Fruit fly (Drosophila melanogaster) whole organism, wandering third instar larva: ENCODE data around the gene robo2.

ENCODE experiments used
- Abd-B ChIP-seq: fragments of >200 bp; optimal IDR thresholded peaks from 2 replicates; lab custom pipeline; 2017; ENCODE audit warnings: missing biosample characterization, missing genetic modification characterization
- CG32264 ChIP-seq: fragments of 200-800 bp; sonication (Bioruptor generic); optimal IDR thresholded peaks from 2 replicates; lab custom pipeline; 2016; ENCODE audit warnings: missing biosample characterization, missing genetic modification characterization
- CG9705 ChIP-seq: fragments of 200-800 bp; sonication (Bioruptor generic); optimal IDR thresholded peaks from 2 replicates; lab custom pipeline; 2018; ENCODE audit warnings: missing biosample characterization, mild to moderate bottlenecking, missing genetic modification characterization
- CrebA ChIP-seq: fragments of 200-800 bp; sonication (Bioruptor generic); optimal IDR thresholded peaks from 2 replicates; lab custom pipeline; 2016; ENCODE audit warnings: missing biosample characterization, mild to moderate bottlenecking, missing genetic modification characterization, borderline replicate concordance
- Dfd ChIP-seq: fragments of >200 bp; optimal IDR thresholded peaks from 2 replicates; lab custom pipeline; 2017; ENCODE audit warnings: missing biosample characterization, missing genetic modification characterization
- Dif ChIP-seq: fragments of 200-275, 200-300 bp; sonication (Bioruptor generic); optimal IDR thresholded peaks from 2 replicates; lab custom pipeline; 2018; ENCODE audit warnings: missing biosample characterization, missing genetic modification characterization; ENCODE audit not compliant: partially characterized antibody
- GATAd ChIP-seq: sonication (Bioruptor generic); optimal IDR thresholded peaks from 2 replicates; lab custom pipeline; 2016; ENCODE audit warnings: missing biosample characterization, missing genetic modification characterization
- HLH106 ChIP-seq: fragments of 200-800 bp; optimal IDR thresholded peaks from 3 replicates; lab custom pipeline; 2019; ENCODE audit warnings: missing biosample characterization, mild to moderate bottlenecking, missing genetic modification characterization, moderate library complexity
- Hnf4 ChIP-seq: fragments of 200-800 bp; sonication (Bioruptor generic); optimal IDR thresholded peaks from 2 replicates; lab custom pipeline; 2016; ENCODE audit warnings: missing biosample characterization, mild to moderate bottlenecking, missing genetic modification characterization
- Hr78 ChIP-seq: fragments of >200 bp; optimal IDR thresholded peaks from 2 replicates; lab custom pipeline; 2017; ENCODE audit warnings: missing biosample characterization, missing genetic modification characterization
- Hr83 ChIP-seq: fragments of 200-300 bp; sonication (Bioruptor generic); optimal IDR thresholded peaks from 2 replicates; lab custom pipeline; 2016; ENCODE audit warnings: missing biosample characterization, mild to moderate bottlenecking, missing genetic modification characterization, moderate library complexity; ENCODE audit not compliant: poor library complexity, severe bottlenecking
- Jra ChIP-seq: sonication (Bioruptor generic); optimal IDR thresholded peaks from 2 replicates; lab custom pipeline; 2016; ENCODE audit warnings: missing biosample characterization, missing genetic modification characterization
- Mio ChIP-seq: sonication (Bioruptor generic); optimal IDR thresholded peaks from 2 replicates; lab custom pipeline; 2016; ENCODE audit warnings: missing biosample characterization, missing genetic modification characterization
- Myc ChIP-seq: fragments of >200 bp; optimal IDR thresholded peaks from 2 replicates; lab custom pipeline; 2017
- N ChIP-seq: fragments of >200 bp; optimal IDR thresholded peaks from 2 replicates; lab custom pipeline; 2018; ENCODE audit warnings: missing biosample characterization, missing external identifiers, missing genetic modification characterization
- OdsH ChIP-seq: fragments of 200-800 bp; sonication (Bioruptor generic); optimal IDR thresholded peaks from 2 replicates; lab custom pipeline; 2016; ENCODE audit warnings: missing biosample characterization, mild to moderate bottlenecking, missing genetic modification characterization
- Rel ChIP-seq, 2 experiments: fragments of 200-800 bp; sonication (Bioruptor generic) in 1 of 2; optimal IDR thresholded peaks; 2 replicates in 1 of 2; 3 replicates in 1 of 2; lab custom pipeline; 2016 to 2019; ENCODE audit warnings: mild to moderate bottlenecking in 2 of 2, missing biosample characterization in 2 of 2, missing genetic modification characterization in 2 of 2, moderate library complexity in 1 of 2
- Sp1 ChIP-seq: fragments of 200-800 bp; sonication (Bioruptor generic); optimal IDR thresholded peaks from 3 replicates; lab custom pipeline; 2019; ENCODE audit warnings: missing biosample characterization, mild to moderate bottlenecking, missing genetic modification characterization, moderate library complexity
- Vsx2 ChIP-seq: fragments of 200-300, 225-300 bp; sonication (Bioruptor generic); optimal IDR thresholded peaks from 2 replicates; lab custom pipeline; 2018; ENCODE audit warnings: missing biosample characterization, missing genetic modification characterization; ENCODE audit not compliant: partially characterized antibody
- br ChIP-seq: fragments of 200-800 bp; sonication (Bioruptor generic); optimal IDR thresholded peaks from 2 replicates; lab custom pipeline; 2016; ENCODE audit warnings: missing biosample characterization, missing genetic modification characterization
- brk ChIP-seq: fragments of 200-800 bp; sonication (Bioruptor generic); optimal IDR thresholded peaks from 2 replicates; lab custom pipeline; 2016; ENCODE audit warnings: missing biosample characterization, mild to moderate bottlenecking, missing genetic modification characterization
- dl ChIP-seq, 2 experiments: fragments of 175-275, 200-275 bp in 1 of 2; fragments of 200-275 bp in 1 of 2; sonication (Bioruptor generic); optimal IDR thresholded peaks; lab custom pipeline; 2018; ENCODE audit warnings: mild to moderate bottlenecking in 2 of 2, missing biosample characterization in 2 of 2, missing genetic modification characterization in 2 of 2, moderate library complexity in 2 of 2; ENCODE audit not compliant: partially characterized antibody in 2 of 2, insufficient read depth in 1 of 2
- dmrt93B ChIP-seq: fragments of 200-800 bp; sonication (Bioruptor generic); optimal IDR thresholded peaks from 2 replicates; lab custom pipeline; 2018; ENCODE audit warnings: missing biosample characterization, mild to moderate bottlenecking, missing genetic modification characterization
- dsf ChIP-seq: sonication (Bioruptor generic); optimal IDR thresholded peaks from 2 replicates; lab custom pipeline; 2016; ENCODE audit warnings: missing biosample characterization, missing genetic modification characterization, borderline replicate concordance
- ey ChIP-seq: fragments of 200-800 bp; sonication (Bioruptor generic); optimal IDR thresholded peaks from 2 replicates; lab custom pipeline; 2016; ENCODE audit warnings: missing biosample characterization, missing genetic modification characterization
- foxo ChIP-seq, 2 experiments: fragments of 200-800 bp; sonication (Bioruptor generic); optimal IDR thresholded peaks; 2 replicates in 1 of 2; 3 replicates in 1 of 2; lab custom pipeline; 2016 to 2017; ENCODE audit warnings: missing biosample characterization in 2 of 2, missing genetic modification characterization in 2 of 2
- fru ChIP-seq: fragments of 200-800 bp; sonication (Bioruptor generic); optimal IDR thresholded peaks from 3 replicates; lab custom pipeline; 2016; ENCODE audit warnings: missing biosample characterization, mild to moderate bottlenecking, missing genetic modification characterization
- h ChIP-seq: fragments of 200-800 bp; sonication (Bioruptor generic); optimal IDR thresholded peaks from 3 replicates; lab custom pipeline; 2016; ENCODE audit warnings: missing biosample characterization, mild to moderate bottlenecking, missing genetic modification characterization
- jim ChIP-seq: fragments of 175-275, 200-325 bp; sonication (Bioruptor generic); optimal IDR thresholded peaks from 2 replicates; lab custom pipeline; 2016; ENCODE audit warnings: missing biosample characterization, mild to moderate bottlenecking, missing genetic modification characterization
- lola ChIP-seq: fragments of >200 bp; optimal IDR thresholded peaks from 2 replicates; lab custom pipeline; 2017; ENCODE audit warnings: missing biosample characterization, missing genetic modification characterization
- pan ChIP-seq: fragments of >200 bp; optimal IDR thresholded peaks from 2 replicates; lab custom pipeline; 2017
- psq ChIP-seq: fragments of 200-800 bp; sonication (Bioruptor generic); optimal IDR thresholded peaks from 3 replicates; lab custom pipeline; 2017; ENCODE audit warnings: missing biosample characterization, mild to moderate bottlenecking, missing genetic modification characterization, moderate library complexity
- rgr ChIP-seq: fragments of 200-800 bp; sonication (Bioruptor generic); optimal IDR thresholded peaks from 3 replicates; lab custom pipeline; 2016; ENCODE audit warnings: missing biosample characterization, mild to moderate bottlenecking, missing genetic modification characterization
- sv ChIP-seq: fragments of 200-800 bp; sonication (Bioruptor generic); optimal IDR thresholded peaks from 3 replicates; lab custom pipeline; 2016; ENCODE audit warnings: missing biosample characterization, missing genetic modification characterization
- tai ChIP-seq: sonication (Bioruptor generic); optimal IDR thresholded peaks from 2 replicates; lab custom pipeline; 2016; ENCODE audit warnings: missing biosample characterization, missing genetic modification characterization
- usp ChIP-seq: fragments of >200 bp; optimal IDR thresholded peaks from 2 replicates; lab custom pipeline; 2017; ENCODE audit warnings: missing biosample characterization, missing genetic modification characterization
- woc ChIP-seq: sonication (Bioruptor generic); optimal IDR thresholded peaks from 2 replicates; lab custom pipeline; 2016; ENCODE audit warnings: missing biosample characterization, mild to moderate bottlenecking, missing genetic modification characterization

robo2 gene

DNA sequence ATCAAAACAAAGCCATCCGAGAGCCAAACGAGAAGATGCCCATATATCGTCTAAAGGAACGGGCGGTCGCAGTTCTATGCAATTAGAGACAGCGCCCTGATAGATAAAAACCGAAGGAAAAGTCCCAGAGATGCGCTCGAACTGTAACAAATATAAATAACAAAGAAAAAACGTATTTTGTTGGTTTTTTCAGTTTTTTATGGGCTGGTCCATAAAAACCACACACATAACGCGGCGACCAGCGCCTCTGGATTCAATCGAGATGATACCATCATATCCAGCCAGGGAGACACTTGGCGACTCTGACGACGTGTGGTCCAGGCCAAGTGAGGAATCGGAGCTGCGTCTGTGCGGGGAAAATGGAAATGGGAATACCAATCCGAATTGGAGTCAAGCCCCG is 23.3 kb upstream of the robo2 start:
- TF ChIP-seq Hr83: no peak
- no peak for TF ChIP-seq br (GFP tag; lab: Kevin White, UChicago)
- TF ChIP-seq psq (GFP tag; lab: Kevin White, UChicago): no peak
- TF ChIP-seq pan (lab: Kevin White, UChicago): no peak
- TF ChIP-seq Sp1 (GFP tag; lab: Kevin White, UChicago): no peak
- no peak for TF ChIP-seq Vsx2 (GFP tag; lab: Kevin White, UChicago)

DNA sequence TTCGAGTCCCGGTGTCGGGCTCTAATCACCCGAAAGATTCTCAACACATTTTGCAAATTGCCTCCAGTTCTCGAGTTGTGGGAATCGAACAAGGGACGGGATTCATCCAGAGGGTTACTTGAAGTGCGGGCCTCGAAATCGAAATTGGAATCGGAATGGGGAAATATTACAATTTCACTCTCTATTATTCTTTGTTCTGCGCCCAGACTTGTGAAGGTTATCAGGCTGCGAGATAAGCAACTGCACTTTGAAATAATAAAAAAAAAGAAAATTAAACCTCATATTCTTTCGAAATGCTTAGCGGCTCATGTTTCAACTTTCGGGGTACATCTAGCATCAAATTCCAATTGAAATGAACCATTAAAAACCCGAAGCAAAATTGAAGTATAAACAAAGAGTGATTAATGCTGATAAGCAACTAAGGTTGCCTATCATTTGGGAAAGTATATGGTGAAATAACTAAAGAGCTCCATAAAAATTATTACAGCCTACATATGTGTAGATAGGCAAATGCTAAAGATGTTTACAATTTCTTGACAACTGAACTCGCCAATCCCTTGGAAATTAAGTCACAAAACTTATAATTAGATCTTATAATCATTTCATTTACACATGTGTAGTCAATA is 21.9 kb upstream of the robo2 start, which contains the start of gene CG43402:
Gene CG43402, plus strand, starts transcription at position 576 of the 626 bp plus-strand sequence.
- no peak for TF ChIP-seq Rel (GFP tag; optimal IDR thresholded peaks at IDR 0.05; lab: Kevin White, UChicago)
- peak; percentile 23 for TF ChIP-seq Rel (tag; optimal IDR thresholded peaks at IDR 0.05; lab: Kevin White, UChicago)
- TF ChIP-seq Vsx2 (GFP tag; lab: Kevin White, UChicago): no peak
- TF ChIP-seq Abd-B (GFP tag; lab: Kevin White, UChicago): no peak
- TF ChIP-seq woc (GFP tag; lab: Kevin White, UChicago): no peak
- no peak for TF ChIP-seq tai

DNA sequence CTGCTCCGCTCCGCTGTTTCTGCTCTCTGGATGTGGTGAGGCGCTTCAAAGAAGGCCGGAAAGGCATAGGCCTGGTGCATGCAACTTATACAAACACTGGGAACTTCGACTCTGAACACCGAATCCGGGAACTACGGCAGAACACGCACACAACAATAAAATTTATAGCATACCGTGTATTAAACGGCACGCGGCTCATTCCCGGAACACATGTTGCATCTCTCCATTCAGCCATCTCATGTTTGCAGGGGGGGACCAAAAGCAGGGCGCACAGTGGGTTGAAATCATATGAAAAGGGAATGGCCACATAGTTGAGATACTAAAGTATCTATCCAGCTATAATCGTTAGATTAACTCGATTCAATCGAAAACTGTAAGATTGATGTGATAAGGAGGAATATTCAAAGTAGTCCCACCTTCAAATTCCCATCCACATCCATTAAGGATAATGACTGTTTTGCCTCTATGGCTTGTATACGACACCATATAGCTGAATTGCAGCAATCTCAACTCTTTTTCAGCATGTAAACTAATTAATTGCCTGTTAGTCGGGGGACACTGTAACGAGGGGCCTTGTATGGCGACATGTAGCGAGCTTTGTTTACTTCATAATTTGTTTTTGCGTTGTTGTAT is 19.7 kb upstream of the robo2 start:
- TF ChIP-seq usp (no peak), Hr78 (no peak), CG9705 (GFP tag; lab: Kevin White, UChicago) (no peak), dl (GFP tag; optimal IDR thresholded peaks at IDR 0.05; lab: Kevin White, UChicago; ENCODE audit: insufficient read depth in 1 of 2, partially characterized antibody in 2 of 2) (no peak), ey (GFP tag; lab: Kevin White, UChicago) (peak; percentile 48), jim (GFP tag; lab: Kevin White, UChicago) (no peak), Mio (GFP tag; lab: Kevin White, UChicago) (no peak), rgr (GFP tag; lab: Kevin White, UChicago) (peak; percentile 28), brk (GFP tag; lab: Kevin White, UChicago) (no peak), Dif (GFP tag; lab: Kevin White, UChicago) (no peak), fru (peak; percentile 50), sv (GFP tag; lab: Kevin White, UChicago) (peak; percentile 39), GATAd (GFP tag; lab: Kevin White, UChicago) (no peak), tai (no peak), Dfd (GFP tag; lab: Kevin White, UChicago) (no peak), Sp1 (GFP tag; lab: Kevin White, UChicago) (peak; percentile 23), h (GFP tag; lab: Kevin White, UChicago) (peak; percentile 49), Myc (no peak), Hnf4 (peak; percentile 24), lola (GFP tag; lab: Kevin White, UChicago) (no peak), CrebA (GFP tag; lab: Kevin White, UChicago) (no peak), pan (lab: Kevin White, UChicago) (no peak), Jra (GFP tag; lab: Kevin White, UChicago) (no peak), dmrt93B (no peak), psq (GFP tag; lab: Kevin White, UChicago) (peak; percentile 26), Abd-B (GFP tag; lab: Kevin White, UChicago) (no peak), br (GFP tag; lab: Kevin White, UChicago) (peak; percentile 40), Vsx2 (GFP tag; lab: Kevin White, UChicago) (no peak), Rel (GFP tag; optimal IDR thresholded peaks at IDR 0.05; lab: Kevin White, UChicago) (no peak), Rel (tag; optimal IDR thresholded peaks at IDR 0.05; lab: Kevin White, UChicago) (no peak), woc (GFP tag; lab: Kevin White, UChicago) (peak; percentile 22), OdsH (GFP tag; lab: Kevin White, UChicago) (peak; percentile 34), foxo (GFP tag; optimal IDR thresholded peaks at IDR 0.05; lab: Kevin White, UChicago) (peak in 1 of 2 experiments; percentile 63), dsf (GFP tag; lab: Kevin White, UChicago) (no peak), Hr83 (no peak), N (GFP tag; lab: Kevin White, UChicago) (no peak), CG32264 (GFP tag; lab: Kevin White, UChicago) (no peak), HLH106 (tag; lab: Kevin White, UChicago) (peak; percentile 24)
